Fruit fly (Drosophila melanogaster) whole organism, wandering third instar larva: Measurements from ENCODE around the gene ddbt.

ENCODE experiments used
- CG32264 ChIP-seq: fragments of 200-800 bp; sonication (Bioruptor generic); optimal IDR thresholded peaks from 2 replicates; lab custom pipeline; 2016; ENCODE audit warnings: missing biosample characterization, missing genetic modification characterization
- CG9705 ChIP-seq: fragments of 200-800 bp; sonication (Bioruptor generic); optimal IDR thresholded peaks from 2 replicates; lab custom pipeline; 2018; ENCODE audit warnings: missing biosample characterization, mild to moderate bottlenecking, missing genetic modification characterization
- CrebA ChIP-seq: fragments of 200-800 bp; sonication (Bioruptor generic); optimal IDR thresholded peaks from 2 replicates; lab custom pipeline; 2016; ENCODE audit warnings: missing biosample characterization, mild to moderate bottlenecking, missing genetic modification characterization, borderline replicate concordance
- Dfd ChIP-seq: fragments of >200 bp; optimal IDR thresholded peaks from 2 replicates; lab custom pipeline; 2017; ENCODE audit warnings: missing biosample characterization, missing genetic modification characterization
- Dif ChIP-seq: fragments of 200-275, 200-300 bp; sonication (Bioruptor generic); optimal IDR thresholded peaks from 2 replicates; lab custom pipeline; 2018; ENCODE audit warnings: missing biosample characterization, missing genetic modification characterization; ENCODE audit not compliant: partially characterized antibody
- GATAd ChIP-seq: sonication (Bioruptor generic); optimal IDR thresholded peaks from 2 replicates; lab custom pipeline; 2016; ENCODE audit warnings: missing biosample characterization, missing genetic modification characterization
- HLH106 ChIP-seq: fragments of 200-800 bp; optimal IDR thresholded peaks from 3 replicates; lab custom pipeline; 2019; ENCODE audit warnings: missing biosample characterization, mild to moderate bottlenecking, missing genetic modification characterization, moderate library complexity
- Hnf4 ChIP-seq: fragments of 200-800 bp; sonication (Bioruptor generic); optimal IDR thresholded peaks from 2 replicates; lab custom pipeline; 2016; ENCODE audit warnings: missing biosample characterization, mild to moderate bottlenecking, missing genetic modification characterization
- Hr78 ChIP-seq: fragments of >200 bp; optimal IDR thresholded peaks from 2 replicates; lab custom pipeline; 2017; ENCODE audit warnings: missing biosample characterization, missing genetic modification characterization
- Hr83 ChIP-seq: fragments of 200-300 bp; sonication (Bioruptor generic); optimal IDR thresholded peaks from 2 replicates; lab custom pipeline; 2016; ENCODE audit warnings: missing biosample characterization, mild to moderate bottlenecking, missing genetic modification characterization, moderate library complexity; ENCODE audit not compliant: poor library complexity, severe bottlenecking
- Jra ChIP-seq: sonication (Bioruptor generic); optimal IDR thresholded peaks from 2 replicates; lab custom pipeline; 2016; ENCODE audit warnings: missing biosample characterization, missing genetic modification characterization
- Mio ChIP-seq: sonication (Bioruptor generic); optimal IDR thresholded peaks from 2 replicates; lab custom pipeline; 2016; ENCODE audit warnings: missing biosample characterization, missing genetic modification characterization
- Myc ChIP-seq: fragments of >200 bp; optimal IDR thresholded peaks from 2 replicates; lab custom pipeline; 2017
- OdsH ChIP-seq: fragments of 200-800 bp; sonication (Bioruptor generic); optimal IDR thresholded peaks from 2 replicates; lab custom pipeline; 2016; ENCODE audit warnings: missing biosample characterization, mild to moderate bottlenecking, missing genetic modification characterization
- Rel ChIP-seq, 2 experiments: fragments of 200-800 bp; sonication (Bioruptor generic) in 1 of 2; optimal IDR thresholded peaks; 2 replicates in 1 of 2; 3 replicates in 1 of 2; lab custom pipeline; 2016 to 2019; ENCODE audit warnings: mild to moderate bottlenecking in 2 of 2, missing biosample characterization in 2 of 2, missing genetic modification characterization in 2 of 2, moderate library complexity in 1 of 2
- Sp1 ChIP-seq: fragments of 200-800 bp; sonication (Bioruptor generic); optimal IDR thresholded peaks from 3 replicates; lab custom pipeline; 2019; ENCODE audit warnings: missing biosample characterization, mild to moderate bottlenecking, missing genetic modification characterization, moderate library complexity
- br ChIP-seq: fragments of 200-800 bp; sonication (Bioruptor generic); optimal IDR thresholded peaks from 2 replicates; lab custom pipeline; 2016; ENCODE audit warnings: missing biosample characterization, missing genetic modification characterization
- dl ChIP-seq, 2 experiments: fragments of 175-275, 200-275 bp in 1 of 2; fragments of 200-275 bp in 1 of 2; sonication (Bioruptor generic); optimal IDR thresholded peaks; lab custom pipeline; 2018; ENCODE audit warnings: mild to moderate bottlenecking in 2 of 2, missing biosample characterization in 2 of 2, missing genetic modification characterization in 2 of 2, moderate library complexity in 2 of 2; ENCODE audit not compliant: partially characterized antibody in 2 of 2, insufficient read depth in 1 of 2
- dmrt93B ChIP-seq: fragments of 200-800 bp; sonication (Bioruptor generic); optimal IDR thresholded peaks from 2 replicates; lab custom pipeline; 2018; ENCODE audit warnings: missing biosample characterization, mild to moderate bottlenecking, missing genetic modification characterization
- dsf ChIP-seq: sonication (Bioruptor generic); optimal IDR thresholded peaks from 2 replicates; lab custom pipeline; 2016; ENCODE audit warnings: missing biosample characterization, missing genetic modification characterization, borderline replicate concordance
- ey ChIP-seq: fragments of 200-800 bp; sonication (Bioruptor generic); optimal IDR thresholded peaks from 2 replicates; lab custom pipeline; 2016; ENCODE audit warnings: missing biosample characterization, missing genetic modification characterization
- foxo ChIP-seq, 2 experiments: fragments of 200-800 bp; sonication (Bioruptor generic); optimal IDR thresholded peaks; 2 replicates in 1 of 2; 3 replicates in 1 of 2; lab custom pipeline; 2016 to 2017; ENCODE audit warnings: missing biosample characterization in 2 of 2, missing genetic modification characterization in 2 of 2
- fru ChIP-seq: fragments of 200-800 bp; sonication (Bioruptor generic); optimal IDR thresholded peaks from 3 replicates; lab custom pipeline; 2016; ENCODE audit warnings: missing biosample characterization, mild to moderate bottlenecking, missing genetic modification characterization
- h ChIP-seq: fragments of 200-800 bp; sonication (Bioruptor generic); optimal IDR thresholded peaks from 3 replicates; lab custom pipeline; 2016; ENCODE audit warnings: missing biosample characterization, mild to moderate bottlenecking, missing genetic modification characterization
- jim ChIP-seq: fragments of 175-275, 200-325 bp; sonication (Bioruptor generic); optimal IDR thresholded peaks from 2 replicates; lab custom pipeline; 2016; ENCODE audit warnings: missing biosample characterization, mild to moderate bottlenecking, missing genetic modification characterization
- lola ChIP-seq: fragments of >200 bp; optimal IDR thresholded peaks from 2 replicates; lab custom pipeline; 2017; ENCODE audit warnings: missing biosample characterization, missing genetic modification characterization
- psq ChIP-seq: fragments of 200-800 bp; sonication (Bioruptor generic); optimal IDR thresholded peaks from 3 replicates; lab custom pipeline; 2017; ENCODE audit warnings: missing biosample characterization, mild to moderate bottlenecking, missing genetic modification characterization, moderate library complexity
- rgr ChIP-seq: fragments of 200-800 bp; sonication (Bioruptor generic); optimal IDR thresholded peaks from 3 replicates; lab custom pipeline; 2016; ENCODE audit warnings: missing biosample characterization, mild to moderate bottlenecking, missing genetic modification characterization
- sage ChIP-seq: fragments of 200-800 bp; sonication (Bioruptor generic); optimal IDR thresholded peaks from 2 replicates; lab custom pipeline; 2016; ENCODE audit warnings: missing biosample characterization, mild to moderate bottlenecking, missing genetic modification characterization
- sv ChIP-seq: fragments of 200-800 bp; sonication (Bioruptor generic); optimal IDR thresholded peaks from 3 replicates; lab custom pipeline; 2016; ENCODE audit warnings: missing biosample characterization, missing genetic modification characterization
- tai ChIP-seq: sonication (Bioruptor generic); optimal IDR thresholded peaks from 2 replicates; lab custom pipeline; 2016; ENCODE audit warnings: missing biosample characterization, missing genetic modification characterization
- usp ChIP-seq: fragments of >200 bp; optimal IDR thresholded peaks from 2 replicates; lab custom pipeline; 2017; ENCODE audit warnings: missing biosample characterization, missing genetic modification characterization
- woc ChIP-seq: sonication (Bioruptor generic); optimal IDR thresholded peaks from 2 replicates; lab custom pipeline; 2016; ENCODE audit warnings: missing biosample characterization, mild to moderate bottlenecking, missing genetic modification characterization

Gene ddbt

dm6 chr3L:298459-298858 is 18.4 kb upstream of the ddbt start:
- no peak for TF ChIP-seq Rel (GFP tag; optimal IDR thresholded peaks at IDR 0.05; lab: Kevin White, UChicago)
- TF ChIP-seq Rel (tag; optimal IDR thresholded peaks at IDR 0.05; lab: Kevin White, UChicago): no peak
- TF ChIP-seq usp (GFP tag; lab: Kevin White, UChicago): no peak

dm6 chr3L:299952-300605 is 16.8 kb upstream of the ddbt start:
- no peak for TF ChIP-seq woc (GFP tag; lab: Kevin White, UChicago)

DNA sequence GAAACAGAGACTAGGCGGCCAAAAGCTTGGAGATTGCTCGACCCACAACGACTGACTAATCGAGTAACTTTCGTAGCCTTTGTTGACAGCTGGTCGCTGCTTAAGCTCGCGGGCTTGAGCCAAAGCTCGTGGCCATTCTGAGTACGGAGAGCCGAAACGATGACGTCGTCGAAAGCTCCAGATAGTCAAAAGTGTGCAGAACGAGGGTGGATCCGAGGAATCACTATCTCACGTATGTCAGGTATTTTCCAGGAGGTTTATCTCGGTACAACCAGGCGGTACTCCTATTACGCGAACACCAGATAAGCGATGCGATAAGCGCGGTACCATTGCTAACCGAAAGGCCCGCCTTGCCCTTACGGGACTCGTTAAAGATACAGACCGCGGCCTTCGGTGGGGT is 5.3 kb upstream of the ddbt start:
- TF ChIP-seq OdsH (GFP tag; lab: Kevin White, UChicago): no peak
- TF ChIP-seq h: no peak
- no peak for TF ChIP-seq Rel (GFP tag; optimal IDR thresholded peaks at IDR 0.05; lab: Kevin White, UChicago)
- TF ChIP-seq Rel (tag; optimal IDR thresholded peaks at IDR 0.05; lab: Kevin White, UChicago): no peak
- no peak for TF ChIP-seq dl (GFP tag; optimal IDR thresholded peaks at IDR 0.05; lab: Kevin White, UChicago; ENCODE audit: insufficient read depth in 1 of 2, partially characterized antibody in 2 of 2)
- TF ChIP-seq sage (GFP tag; lab: Kevin White, UChicago): no peak
- TF ChIP-seq Jra (GFP tag; lab: Kevin White, UChicago): peak; percentile 11
- peak; percentile 50 for TF ChIP-seq Hr83 (GFP tag; lab: Kevin White, UChicago)

DNA sequence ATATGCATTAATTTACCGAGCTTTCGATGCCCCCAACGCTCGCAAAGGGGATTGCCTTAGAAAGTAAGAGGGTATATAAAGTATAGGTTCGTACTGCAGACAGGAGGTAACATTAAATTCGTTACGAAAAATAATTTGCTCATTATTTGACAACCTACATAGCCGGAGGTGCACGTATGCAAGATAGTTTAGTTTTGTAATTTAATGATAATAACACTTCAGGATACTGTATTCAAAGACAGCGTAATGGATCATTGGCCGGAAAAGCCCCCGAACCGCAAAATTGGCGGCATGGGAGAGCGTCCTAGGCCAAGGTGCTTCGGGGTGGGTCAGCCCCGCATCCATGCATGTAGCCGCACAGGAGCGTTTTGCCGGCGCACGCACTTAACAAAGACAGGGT is 4.6 kb upstream of the ddbt start:
- TF ChIP-seq Jra (GFP tag; lab: Kevin White, UChicago): no peak
- TF ChIP-seq Hr78 (GFP tag; lab: Kevin White, UChicago): no peak
- TF ChIP-seq ey (GFP tag; lab: Kevin White, UChicago): no peak
- TF ChIP-seq CG32264 (GFP tag; lab: Kevin White, UChicago): no peak
- no peak for TF ChIP-seq HLH106 (tag; lab: Kevin White, UChicago)
- no peak for TF ChIP-seq jim (GFP tag; lab: Kevin White, UChicago)
- TF ChIP-seq GATAd: no peak
- TF ChIP-seq Rel (GFP tag; optimal IDR thresholded peaks at IDR 0.05; lab: Kevin White, UChicago): no peak
- no peak for TF ChIP-seq Rel (tag; optimal IDR thresholded peaks at IDR 0.05; lab: Kevin White, UChicago)
- TF ChIP-seq rgr: no peak
- no peak for TF ChIP-seq sage (GFP tag; lab: Kevin White, UChicago)
- TF ChIP-seq Hnf4 (GFP tag; lab: Kevin White, UChicago): no peak
- no peak for TF ChIP-seq dl (GFP tag; optimal IDR thresholded peaks at IDR 0.05; lab: Kevin White, UChicago; ENCODE audit: insufficient read depth in 1 of 2, partially characterized antibody in 2 of 2)

DNA sequence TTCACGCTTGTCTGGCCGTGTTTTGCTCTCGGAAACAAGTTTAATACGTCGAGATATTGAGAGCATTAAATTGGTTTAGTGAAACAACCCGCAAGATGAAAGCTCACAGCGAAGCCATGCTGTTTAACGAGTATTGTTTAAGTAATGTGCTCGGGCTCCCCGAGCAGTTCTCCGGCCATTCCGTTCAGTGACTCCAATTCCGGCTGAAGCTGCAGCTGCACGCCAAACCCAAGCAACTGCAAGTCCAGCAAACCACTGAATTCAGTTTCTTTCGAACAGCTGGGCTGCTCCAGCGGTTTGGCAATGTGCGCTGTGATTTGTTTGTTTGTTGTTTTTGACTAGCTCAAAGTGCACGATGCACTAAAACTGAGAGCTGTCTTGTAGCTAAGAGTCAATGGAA is 1.7 kb upstream of the ddbt start:
- TF ChIP-seq Sp1 (GFP tag; lab: Kevin White, UChicago) (no peak), CG9705 (GFP tag; lab: Kevin White, UChicago) (no peak), Dfd (GFP tag; lab: Kevin White, UChicago) (no peak), dl (GFP tag; optimal IDR thresholded peaks at IDR 0.05; lab: Kevin White, UChicago; ENCODE audit: insufficient read depth in 1 of 2, partially characterized antibody in 2 of 2) (no peak), lola (no peak), Rel (GFP tag; optimal IDR thresholded peaks at IDR 0.05; lab: Kevin White, UChicago) (no peak), Rel (tag; optimal IDR thresholded peaks at IDR 0.05; lab: Kevin White, UChicago) (no peak), psq (GFP tag; lab: Kevin White, UChicago) (no peak), HLH106 (tag; lab: Kevin White, UChicago) (no peak), sv (GFP tag; lab: Kevin White, UChicago) (no peak), GATAd (no peak), jim (GFP tag; lab: Kevin White, UChicago) (no peak), sage (GFP tag; lab: Kevin White, UChicago) (no peak), Myc (lab: Kevin White, UChicago) (no peak), OdsH (GFP tag; lab: Kevin White, UChicago) (no peak), dmrt93B (GFP tag; lab: Kevin White, UChicago) (no peak)

- peak; percentile 30 for TF ChIP-seq Jra (GFP tag; lab: Kevin White, UChicago)
- TF ChIP-seq CG32264 (GFP tag; lab: Kevin White, UChicago): no peak
- no peak for TF ChIP-seq Hr78 (GFP tag; lab: Kevin White, UChicago)
- TF ChIP-seq dsf (GFP tag; lab: Kevin White, UChicago): no peak
- TF ChIP-seq h: peak; percentile 31
- no peak for TF ChIP-seq CrebA (GFP tag; lab: Kevin White, UChicago)
- TF ChIP-seq br (GFP tag; lab: Kevin White, UChicago): no peak
- TF ChIP-seq foxo (GFP tag; optimal IDR thresholded peaks at IDR 0.05; lab: Kevin White, UChicago): peak in 1 of 2 experiments; percentile 9
- no peak for TF ChIP-seq Mio (GFP tag; lab: Kevin White, UChicago)
- peak; percentile 11 for TF ChIP-seq fru (GFP tag; lab: Kevin White, UChicago)
- TF ChIP-seq lola: no peak
- no peak for TF ChIP-seq sv (GFP tag; lab: Kevin White, UChicago)
- TF ChIP-seq Myc (lab: Kevin White, UChicago): peak; percentile 66
- no peak for TF ChIP-seq tai (GFP tag; lab: Kevin White, UChicago)
- no peak for TF ChIP-seq Dif (GFP tag; lab: Kevin White, UChicago)
- TF ChIP-seq dmrt93B (GFP tag; lab: Kevin White, UChicago): no peak
- TF ChIP-seq ey (GFP tag; lab: Kevin White, UChicago): no peak
- peak; percentile 49 for TF ChIP-seq Sp1 (GFP tag; lab: Kevin White, UChicago)
Measured at dm6 chr3L:319145-320009, 2.5 kb downstream of the ddbt start, which contains the start of gene fwd. Gene fwd, minus strand, starts transcription at chr3L:319884.
